Worm (Caenorhabditis elegans) whole organism, early embryonic: ENCODE data around the gene B0361.14.

Experiments used
- B0310.2 ChIP-seq: sonication (generic microtip); optimal IDR thresholded peaks from 2 replicates; lab custom pipeline; 2016; ENCODE audit warnings: mild to moderate bottlenecking, missing genetic modification characterization, missing compliant biosample characterization
- F13C5.2 ChIP-seq: sonication (generic microtip); optimal IDR thresholded peaks from 2 replicates; lab custom pipeline; 2017; ENCODE audit warnings: mild to moderate bottlenecking, missing genetic modification characterization, inconsistent platforms, missing compliant biosample characterization
- aly-1 ChIP-seq: sonication (generic microtip); optimal IDR thresholded peaks from 2 replicates; lab custom pipeline; 2016; ENCODE audit warnings: missing genetic modification characterization, missing compliant biosample characterization
- ama-1 ChIP-seq: fragments of 150-350 bp; optimal IDR thresholded peaks from 2 replicates; lab custom pipeline; 2014
- ceh-13 ChIP-seq: fragments of 200-800 bp; sonication (Bioruptor generic); optimal IDR thresholded peaks from 2 replicates; lab custom pipeline; 2018; ENCODE audit warnings: mild to moderate bottlenecking, missing genetic modification characterization, missing compliant biosample characterization
- ceh-36 ChIP-seq: sonication (generic microtip); optimal IDR thresholded peaks from 2 replicates; lab custom pipeline; 2016; ENCODE audit warnings: missing genetic modification characterization, inconsistent platforms, missing compliant biosample characterization
- ets-7 ChIP-seq: sonication (generic microtip); optimal IDR thresholded peaks from 2 replicates; lab custom pipeline; 2016; ENCODE audit warnings: missing genotype, missing genetic modification characterization, missing compliant biosample characterization
- flt-1 ChIP-seq: fragments of 200-800 bp; sonication (Bioruptor generic); IDR thresholded peaks from 2 replicates; pipeline ENCODE4 v1.3.6; 2022; ENCODE audit warnings: missing genetic modification characterization, missing compliant biosample characterization
- hmbx-1 ChIP-seq: sonication (generic microtip); optimal IDR thresholded peaks from 2 replicates; lab custom pipeline; 2016; ENCODE audit warnings: mild to moderate bottlenecking, missing genetic modification characterization, missing compliant biosample characterization
- hmg-4 ChIP-seq: fragments of 200-800 bp; sonication (Bioruptor generic); optimal IDR thresholded peaks from 2 replicates; lab custom pipeline; 2018; ENCODE audit warnings: mild to moderate bottlenecking, missing genetic modification characterization, missing compliant biosample characterization
- hnd-1 ChIP-seq: sonication (generic microtip); optimal IDR thresholded peaks from 2 replicates; lab custom pipeline; 2016; ENCODE audit warnings: missing genetic modification characterization, missing compliant biosample characterization
- pes-1 ChIP-seq: fragments of 200-800 bp; sonication (Bioruptor generic); IDR thresholded peaks from 2 replicates; pipeline ENCODE4 v1.3.6; 2022; ENCODE audit warnings: missing genetic modification reagents, missing genetic modification characterization, missing compliant biosample characterization
- scrt-1 ChIP-seq: fragments of 200-800 bp; sonication (Bioruptor generic); IDR thresholded peaks from 2 replicates; pipeline ENCODE4 v1.3.6; 2022; ENCODE audit warnings: missing genetic modification characterization, missing compliant biosample characterization
- sea-1 ChIP-seq: fragments of 200-800 bp; sonication (Bioruptor generic); conservative IDR thresholded peaks from 2 replicates; pipeline ENCODE4 v1.3.6; 2022; ENCODE audit warnings: missing genetic modification characterization, missing compliant biosample characterization
- tbx-11 ChIP-seq: fragments of 200-800 bp; sonication (Bioruptor generic); IDR thresholded peaks from 2 replicates; pipeline ENCODE4 v1.3.6; 2022; ENCODE audit warnings: missing genetic modification characterization, missing compliant biosample characterization
- tbx-37 ChIP-seq: fragments of 200-800 bp; sonication (Bioruptor generic); conservative IDR thresholded peaks from 2 replicates; pipeline ENCODE4 v1.3.6; 2022; ENCODE audit warnings: missing genetic modification reagents, missing genetic modification characterization, missing compliant biosample characterization
- tra-4 ChIP-seq: sonication (generic microtip); optimal IDR thresholded peaks from 2 replicates; lab custom pipeline; 2017; ENCODE audit warnings: missing genetic modification characterization, missing compliant biosample characterization

The B0361.14 gene

ce11 chrIII:7253669-7254068 is 45.7 kb downstream of the B0361.14 start:
- TF ChIP-seq pes-1 (GFP tag; lab: Robert Waterston, UW) (no peak), scrt-1 (GFP tag; lab: Robert Waterston, UW) (no peak), flt-1 (no peak), aly-1 (no peak), tra-4 (tag; lab: Kevin White, UChicago) (no peak), ceh-36 (tag; lab: Kevin White, UChicago) (no peak), ama-1 (no peak), hmg-4 (GFP tag; lab: Kevin White, UChicago) (no peak), ets-7 (no peak), hnd-1 (tag; lab: Kevin White, UChicago) (no peak), hmbx-1 (tag; lab: Kevin White, UChicago) (no peak), F13C5.2 (tag; lab: Kevin White, UChicago) (no peak), tbx-37 (GFP tag; lab: Robert Waterston, UW) (no peak), sea-1 (GFP tag; lab: Robert Waterston, UW) (no peak), ceh-13 (GFP tag; lab: Kevin White, UChicago) (no peak), B0310.2 (tag; lab: Kevin White, UChicago) (no peak), tbx-11 (GFP tag; lab: Robert Waterston, UW) (no peak)
